Fruit fly (Drosophila melanogaster) S2 (cell line): ENCODE measurements around the gene Tcs5.
A peak's percentile ranks its signal among the peaks of the same experiment; 100 is the strongest.

Experiments used
- CG8478 ChIP-seq: fragments of >200 bp; optimal IDR thresholded peaks from 2 replicates; lab custom pipeline; 2018
- CTCF ChIP-seq, 2 experiments: fragments of >200 bp; optimal IDR thresholded peaks; 2 replicates each; lab custom pipeline; 2018

The Tcs5 gene

dm6 chr3L:5172470-5172869 lies 33.3 kb upstream of the Tcs5 start:
- TF ChIP-seq CTCF (optimal IDR thresholded peaks at IDR 0.05; lab: Kevin White, UChicago) (no peak), CG8478 (no peak)

dm6 chr3L:5154917-5155613 lies 15.9 kb upstream of the Tcs5 start:
- TF ChIP-seq CTCF (optimal IDR thresholded peaks at IDR 0.05; lab: Kevin White, UChicago) (no peak), CG8478 (no peak)

dm6 chr3L:5152354-5152806 lies 13.2 kb upstream of the Tcs5 start, which contains the start of the genes Gen and Srp54k:
TSS of gene Gen (minus strand) at chr3L:5152376.
TSS of gene Srp54k (plus strand) at chr3L:5152678.
- TF ChIP-seq CTCF (optimal IDR thresholded peaks at IDR 0.05; lab: Kevin White, UChicago): no peak
- TF ChIP-seq CG8478: no peak

- TF ChIP-seq CTCF (optimal IDR thresholded peaks at IDR 0.05; lab: Kevin White, UChicago) (no peak), CG8478 (no peak)
Observed at dm6 chr3L:5145814-5146244, 6.6 kb upstream of the Tcs5 start, which contains the start of the genes Fitm and AlaRS-m. TSS of gene Fitm (minus strand) at chr3L:5146063. TSS of gene AlaRS-m (plus strand) at chr3L:5146098.

dm6 chr3L:5141380-5142101 lies 2.3 kb upstream of the Tcs5 start, which contains the start of the genes Dhrs4 and Gdap1:
TSS of gene Dhrs4 (minus strand) at chr3L:5141646.
TSS of gene Gdap1 (plus strand) at chr3L:5141953.
- no peak for TF ChIP-seq CG8478
- TF ChIP-seq CTCF (optimal IDR thresholded peaks at IDR 0.05; lab: Kevin White, UChicago): no peak

DNA sequence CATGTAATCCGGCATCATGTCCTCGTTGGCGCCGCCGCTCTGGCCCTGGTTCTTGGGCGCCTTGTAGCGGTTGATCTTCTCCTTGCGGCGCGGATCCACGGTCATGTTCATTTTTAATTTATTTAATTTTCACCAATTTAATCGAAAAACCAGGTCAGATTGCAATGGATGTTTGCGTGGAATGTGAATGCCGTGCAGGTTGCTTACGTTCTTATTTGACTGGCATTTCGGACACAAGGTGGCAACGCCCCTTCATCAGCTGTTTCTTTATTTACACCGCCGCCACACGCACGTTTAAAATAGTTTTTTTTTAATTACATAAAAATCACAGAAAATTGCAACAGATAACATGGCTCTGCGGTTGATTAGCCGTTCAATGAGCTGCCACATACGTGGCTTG lies 3.1 kb downstream of the Tcs5 start, which contains the start of the genes CG10674 and CG4611:
Gene CG10674 (minus strand): TSS at position 170 of the 400 bp plus-strand sequence.
Gene CG4611 (plus strand): TSS at position 254 of the 400 bp plus-strand sequence.
- no peak for TF ChIP-seq CTCF (optimal IDR thresholded peaks at IDR 0.05; lab: Kevin White, UChicago)
- TF ChIP-seq CG8478: no peak

DNA sequence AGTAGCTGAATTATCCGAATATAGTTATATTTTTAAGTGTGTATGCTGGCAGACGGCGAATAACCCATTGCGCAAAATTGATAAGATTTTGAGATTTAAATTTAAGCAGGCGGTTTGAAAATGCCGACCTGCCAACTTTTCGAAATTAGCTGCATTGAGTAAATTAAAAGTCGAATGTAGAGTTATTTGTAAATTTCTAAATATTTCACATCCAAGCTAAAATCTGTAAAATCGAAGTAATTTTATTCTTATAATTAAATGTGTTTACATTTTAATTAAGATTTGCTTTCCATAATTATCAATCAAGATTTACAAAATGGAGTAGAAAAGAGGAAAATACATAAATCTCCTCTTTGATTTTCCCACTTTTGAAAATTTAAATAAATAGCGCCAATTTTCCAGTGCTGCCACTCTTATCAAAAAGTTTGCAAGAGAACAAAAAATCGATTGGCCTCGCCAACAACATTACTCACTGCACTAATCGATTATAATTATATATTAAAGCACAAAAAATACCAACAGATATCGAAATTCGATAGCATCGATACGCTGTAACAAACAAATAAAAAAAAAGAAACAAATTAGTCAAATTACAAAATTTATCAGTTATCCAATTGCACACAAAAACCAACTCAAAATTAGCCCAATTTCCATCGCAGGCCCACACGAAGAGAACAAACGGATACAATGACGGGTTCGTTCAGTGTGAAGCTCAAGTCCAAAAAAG lies 5.3 kb downstream of the Tcs5 start, which contains the start of gene Yod1:
Gene Yod1 (plus strand): TSS at position 168 of the 727 bp plus-strand sequence.
- TF ChIP-seq CTCF (optimal IDR thresholded peaks at IDR 0.05; lab: Kevin White, UChicago) (no peak), CG8478 (no peak)

dm6 chr3L:5132966-5133365 lies 6.2 kb downstream of the Tcs5 start, which contains the start of gene CG15213:
TSS of gene CG15213 (minus strand) at chr3L:5133220.
- TF ChIP-seq CTCF (optimal IDR thresholded peaks at IDR 0.05; lab: Kevin White, UChicago): no peak
- TF ChIP-seq CG8478: no peak

DNA sequence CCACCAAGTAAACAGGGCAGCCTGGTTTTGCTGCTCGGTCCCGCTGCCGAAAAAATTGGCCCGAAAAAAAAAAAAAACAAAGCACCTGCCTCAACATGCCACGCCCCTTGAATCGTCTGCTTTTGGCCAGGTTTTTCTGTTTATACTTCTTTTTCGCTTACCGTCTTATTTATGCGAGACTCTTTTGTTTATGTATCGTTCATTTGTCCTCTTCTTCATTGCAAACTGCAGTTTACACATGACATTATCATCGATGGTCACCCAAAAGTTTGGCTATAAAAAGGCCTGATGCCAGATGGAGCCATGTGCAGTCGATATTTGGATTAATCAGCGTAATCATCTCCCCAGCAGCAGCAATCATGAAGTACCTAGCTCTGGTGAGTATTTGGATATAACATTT lies 8.0 kb downstream of the Tcs5 start, which contains the start of gene CG15212:
Gene CG15212 (plus strand): TSS at position 301 of the 400 bp plus-strand sequence.
- TF ChIP-seq CG8478: no peak
- no peak for TF ChIP-seq CTCF (optimal IDR thresholded peaks at IDR 0.05; lab: Kevin White, UChicago)

- TF ChIP-seq CG8478: no peak
Observed at dm6 chr3L:5130508-5130907, 8.7 kb downstream of the Tcs5 start.

DNA sequence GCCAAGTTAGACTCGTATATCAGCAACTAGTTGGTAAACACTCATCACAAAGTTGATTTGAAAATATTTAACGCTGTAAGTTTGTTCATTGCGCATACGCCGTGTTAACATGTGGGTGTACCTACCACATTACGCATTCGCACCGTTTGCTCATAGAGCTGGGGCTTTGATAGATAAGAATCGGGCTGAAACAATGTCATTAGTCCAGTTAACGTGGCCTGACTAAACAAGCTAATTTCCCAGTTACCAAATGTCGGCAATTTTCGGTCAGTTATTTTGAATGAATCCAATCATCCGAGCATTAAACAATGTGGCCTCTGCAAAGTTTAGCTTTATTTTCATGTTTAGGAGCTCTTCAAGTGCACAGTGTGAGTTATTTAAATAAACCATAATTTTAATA lies 10.0 kb downstream of the Tcs5 start, which contains the start of gene CG4597:
Gene CG4597 (plus strand): TSS at position 301 of the 400 bp plus-strand sequence.
- TF ChIP-seq CTCF (optimal IDR thresholded peaks at IDR 0.05; lab: Kevin White, UChicago): no peak
- TF ChIP-seq CG8478: no peak

dm6 chr3L:5128214-5128613 lies 11.0 kb downstream of the Tcs5 start:
- no peak for TF ChIP-seq CG8478
- TF ChIP-seq CTCF (optimal IDR thresholded peaks at IDR 0.05; lab: Kevin White, UChicago): no peak

DNA sequence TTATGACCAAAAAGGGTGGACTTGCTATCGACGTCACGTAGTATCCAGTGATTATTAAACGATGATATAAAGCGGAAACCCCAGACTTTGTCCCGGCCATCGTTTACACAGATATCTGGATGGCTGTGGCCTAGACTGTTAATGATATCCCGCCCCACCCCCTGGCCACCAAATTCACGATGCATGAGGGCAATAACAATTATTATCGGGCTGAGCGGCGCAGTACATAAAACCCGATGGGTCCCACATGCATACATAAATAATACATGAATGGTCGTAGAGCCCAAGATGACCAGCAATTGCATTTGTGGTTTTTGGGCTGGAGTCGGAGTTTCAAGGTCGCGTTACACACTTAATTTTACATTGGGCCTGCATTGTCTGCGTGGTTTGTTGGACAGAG lies 11.6 kb downstream of the Tcs5 start:
- no peak for TF ChIP-seq CTCF (optimal IDR thresholded peaks at IDR 0.05; lab: Kevin White, UChicago)
- TF ChIP-seq CG8478: no peak

- TF ChIP-seq CTCF (optimal IDR thresholded peaks at IDR 0.05; lab: Kevin White, UChicago) (peak; percentile 72 to 83), CG8478 (no peak)
Observed at dm6 chr3L:5125202-5125601, 14.0 kb downstream of the Tcs5 start.

- TF ChIP-seq CG8478 (no peak), CTCF (optimal IDR thresholded peaks at IDR 0.05; lab: Kevin White, UChicago) (no peak)
Observed at dm6 chr3L:5102050-5102449, 37.1 kb downstream of the Tcs5 start.
